Fruit fly (Drosophila melanogaster): Measurements from ENCODE around the gene Prx6a.
A peak's percentile ranks its signal among the peaks of the same experiment; 100 is the strongest.

Prx6a gene

DNA sequence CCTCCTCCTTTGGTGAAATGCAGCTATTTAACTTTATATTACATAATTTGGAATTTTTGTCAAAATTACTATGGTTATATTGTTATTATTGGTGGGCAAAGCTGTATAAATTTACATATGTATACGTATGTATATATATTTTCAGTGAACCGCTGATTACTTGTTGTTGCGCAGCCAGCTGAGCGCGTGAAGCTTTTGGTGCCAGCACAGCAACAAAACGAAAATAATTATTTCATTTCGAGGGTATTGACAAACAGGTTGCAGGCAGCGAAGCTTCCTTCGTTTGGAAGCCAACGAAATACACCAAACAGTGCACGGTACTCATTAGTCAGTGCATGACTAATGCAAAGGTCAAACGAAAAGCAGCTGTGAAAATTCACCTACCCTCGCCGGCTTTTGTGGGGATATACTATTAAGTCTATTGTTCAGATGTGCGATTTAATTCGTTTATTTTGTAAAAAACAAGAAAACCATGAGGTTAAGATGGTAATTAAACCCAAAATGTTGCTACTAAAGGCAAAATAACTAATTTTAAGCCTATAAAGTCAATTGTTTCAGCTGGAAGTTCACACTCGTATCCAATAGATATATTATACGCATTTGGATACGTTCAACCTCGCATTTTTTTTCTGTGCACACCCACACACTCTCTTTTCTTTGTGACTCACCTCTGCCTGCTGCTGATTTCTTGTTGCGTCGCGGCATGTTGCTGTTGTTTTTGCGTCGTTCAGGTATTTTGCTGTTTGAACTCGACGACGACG is 4.9 kb downstream of the Prx6a start (continued):
- no peak for TF ChIP-seq CG33557 (GFP tag; optimal IDR thresholded peaks at IDR 0.05)
- no peak for TF ChIP-seq scrt (GFP tag; optimal IDR thresholded peaks at IDR 0.05)
- no peak for TF ChIP-seq da (GFP tag; optimal IDR thresholded peaks at IDR 0.05)
- TF ChIP-seq ERR (GFP tag; optimal IDR thresholded peaks at IDR 0.05): peak; percentile 11
- TF ChIP-seq CG8765 (GFP tag; IDR thresholded peaks at IDR 0.05): no peak
- no peak for TF ChIP-seq MESR4 (GFP tag; optimal IDR thresholded peaks at IDR 0.05)
- TF ChIP-seq CG7271 (tag; optimal IDR thresholded peaks at IDR 0.05): no peak
- TF ChIP-seq corto (GFP tag; optimal IDR thresholded peaks at IDR 0.05): no peak
- peak; percentile 41 to 54 for TF ChIP-seq Hr51 (GFP tag; optimal IDR thresholded peaks at IDR 0.05)
- no peak for TF ChIP-seq BtbVII (GFP tag; optimal IDR thresholded peaks at IDR 0.05)
- no peak for TF ChIP-seq CG7928 (GFP tag; optimal IDR thresholded peaks at IDR 0.05)
- TF ChIP-seq CG9727 (GFP tag; optimal IDR thresholded peaks at IDR 0.05): no peak
- no peak for TF ChIP-seq pho (GFP tag; optimal IDR thresholded peaks at IDR 0.05)
- TF ChIP-seq tna (GFP tag; IDR thresholded peaks at IDR 0.05; ENCODE audit: partially characterized antibody): no peak
- TF ChIP-seq repo (GFP tag; optimal IDR thresholded peaks at IDR 0.05): no peak
- TF ChIP-seq hbn (GFP tag; IDR thresholded peaks at IDR 0.05; ENCODE audit: partially characterized antibody): no peak
- TF ChIP-seq fu2 (GFP tag; optimal IDR thresholded peaks at IDR 0.05): no peak
- TF ChIP-seq mam (GFP tag; optimal IDR thresholded peaks at IDR 0.05): peak; percentile 50
- peak; percentile 44; the same call in 1 of the 2 replicates for TF ChIP-seq Ptx1 (GFP tag; IDR thresholded peaks at IDR 0.05)
- TF ChIP-seq z (GFP tag; IDR thresholded peaks at IDR 0.05): no peak
- TF ChIP-seq chif (GFP tag; optimal IDR thresholded peaks at IDR 0.05): peak in 1 of 2 experiments; percentile 19
- no peak for TF ChIP-seq Hr39 (optimal IDR thresholded peaks at IDR 0.05)
- no peak for TF ChIP-seq CG10462 (GFP tag; optimal IDR thresholded peaks at IDR 0.05)
- no peak for TF ChIP-seq inv (GFP tag; IDR thresholded peaks at IDR 0.05; ENCODE audit: partially characterized antibody)
- TF ChIP-seq NFAT (GFP tag; IDR thresholded peaks at IDR 0.05): no peak
- TF ChIP-seq Xbp1 (GFP tag; optimal IDR thresholded peaks at IDR 0.05): no peak
- TF ChIP-seq CG8281 (tag; optimal IDR thresholded peaks at IDR 0.05): no peak
- TF ChIP-seq danr (GFP tag; IDR thresholded peaks at IDR 0.05): no peak
- no peak for TF ChIP-seq CkIIα-i1 (GFP tag; IDR thresholded peaks at IDR 0.05)
- no peak for TF ChIP-seq NfI (GFP tag; optimal IDR thresholded peaks at IDR 0.05)
- no peak for TF ChIP-seq CG1792 (GFP tag; optimal IDR thresholded peaks at IDR 0.05)
- TF ChIP-seq Scr (GFP tag; IDR thresholded peaks at IDR 0.05; ENCODE audit: partially characterized antibody): no peak
- no peak for TF ChIP-seq CG1602 (GFP tag; optimal IDR thresholded peaks at IDR 0.05)
- no peak for TF ChIP-seq ase (GFP tag; IDR thresholded peaks at IDR 0.05)
- no peak for TF ChIP-seq dm (GFP tag; optimal IDR thresholded peaks at IDR 0.05)
- no peak for TF ChIP-seq HmgD (GFP tag; optimal IDR thresholded peaks at IDR 0.05)
- peak; percentile 9; the same call in 1 of the 4 replicates for TF ChIP-seq Gug (GFP tag; IDR thresholded peaks at IDR 0.05)
- TF ChIP-seq fd102C (GFP tag; optimal IDR thresholded peaks at IDR 0.05): no peak
- TF ChIP-seq Dll (GFP tag; IDR thresholded peaks at IDR 0.05; ENCODE audit: partially characterized antibody): no peak
- no peak for TF ChIP-seq jing (GFP tag; optimal IDR thresholded peaks at IDR 0.05)
- no peak for TF ChIP-seq H15 (GFP tag; IDR thresholded peaks at IDR 0.05)
- TF ChIP-seq CG15073 (GFP tag; optimal IDR thresholded peaks at IDR 0.05): no peak
- peak; percentile 4 for TF ChIP-seq Antp (GFP tag; optimal IDR thresholded peaks at IDR 0.05)
- TF ChIP-seq Mes4 (GFP tag; optimal IDR thresholded peaks at IDR 0.05): no peak
- peak; percentile 58 for TF ChIP-seq Rfx (GFP tag; IDR thresholded peaks at IDR 0.05)
- TF ChIP-seq CG17385 (GFP tag; optimal IDR thresholded peaks at IDR 0.05): no peak
- TF ChIP-seq Tbp (GFP tag; optimal IDR thresholded peaks at IDR 0.05): no peak
- TF ChIP-seq CG17186 (GFP tag; optimal IDR thresholded peaks at IDR 0.05): no peak
- no peak for TF ChIP-seq hkb (optimal IDR thresholded peaks at IDR 0.05)
- TF ChIP-seq hkb (GFP tag; IDR thresholded peaks at IDR 0.05): peak; percentile 17; the same call in 1 of the 2 replicates
- TF ChIP-seq CG11093 (GFP tag; IDR thresholded peaks at IDR 0.05): 0 out of 3 replicates have a peak, but pooled peaks have one; percentile 38
